Worm (Caenorhabditis elegans): ENCODE data around the gene C43H6.4.
A peak's percentile ranks its signal among the peaks of the same experiment; 100 is the strongest.

Gene C43H6.4

DNA sequence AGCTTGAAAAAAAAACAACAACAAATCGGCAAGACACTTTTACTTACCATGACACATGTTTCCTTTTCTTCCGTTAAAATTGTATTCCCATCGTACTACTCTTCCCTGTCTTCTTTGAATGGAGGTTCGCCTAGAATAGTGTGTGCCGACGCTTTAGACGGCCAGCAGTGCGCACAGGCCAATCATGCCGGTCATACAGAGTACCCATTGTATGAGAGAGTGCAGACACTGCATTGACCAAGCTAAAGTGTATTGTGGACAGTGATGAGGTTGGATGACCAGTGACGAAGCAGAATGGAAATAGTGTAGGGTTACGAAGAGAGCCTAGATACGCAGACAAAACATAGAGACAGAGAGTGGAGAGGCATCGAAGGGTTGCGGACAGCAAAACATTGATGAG is 1.9 kb upstream of the C43H6.4 start, which contains the start of gene dhhc-9:
Gene dhhc-9 (minus strand): TSS at position 154 of the 400 bp plus-strand sequence.
- TF ChIP-seq nhr-25 (tag; optimal IDR thresholded peaks at IDR 0.05) (peak; percentile 64), nfya-1 (tag; optimal IDR thresholded peaks at IDR 0.05; ENCODE audit: insufficient read depth) (peak; percentile 81), snpc-4 (tag; optimal IDR thresholded peaks at IDR 0.05) (peak; percentile 53), ceh-28 (tag; optimal IDR thresholded peaks at IDR 0.05) (no peak), lin-39 (tag; optimal IDR thresholded peaks at IDR 0.05) (peak; percentile 61), ZK546.5 (tag; optimal IDR thresholded peaks at IDR 0.05) (no peak), pha-4 (tag; optimal IDR thresholded peaks at IDR 0.05) (peak; percentile 5), lin-15B (tag; optimal IDR thresholded peaks at IDR 0.05) (peak; percentile 22), nhr-23 (tag; optimal IDR thresholded peaks at IDR 0.05) (peak; percentile 39), nhr-43 (tag; optimal IDR thresholded peaks at IDR 0.05; ENCODE audit: poor library complexity, severe bottlenecking) (peak; percentile 41), elt-2 (tag; optimal IDR thresholded peaks at IDR 0.05) (peak; percentile 17), lsy-12 (tag; optimal IDR thresholded peaks at IDR 0.05) (no peak), pqm-1 (tag; optimal IDR thresholded peaks at IDR 0.05) (peak; percentile 23), hmg-11 (tag; optimal IDR thresholded peaks at IDR 0.05) (peak; percentile 97), ztf-11 (tag; optimal IDR thresholded peaks at IDR 0.05) (no peak), jun-1 (tag; optimal IDR thresholded peaks at IDR 0.05) (peak; percentile 15)

DNA sequence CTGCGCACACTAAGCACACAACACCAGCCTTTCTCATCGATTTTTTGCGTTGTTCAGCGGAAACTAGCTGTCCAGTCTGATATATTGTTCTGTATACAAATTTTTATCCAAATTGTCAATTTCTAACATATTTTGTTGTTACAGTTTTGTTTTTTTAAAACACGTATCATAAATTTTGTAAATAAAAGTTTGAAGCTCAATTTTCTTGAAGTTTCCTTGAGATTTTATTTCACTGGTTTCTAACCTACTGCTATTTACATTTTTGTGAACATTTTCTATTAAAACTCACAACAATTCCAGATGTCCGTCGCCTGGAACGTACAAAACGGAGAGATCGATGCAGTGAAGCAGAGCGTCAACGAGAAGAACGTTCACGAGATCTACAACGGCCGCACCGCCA is 3.3 kb downstream of the C43H6.4 start, which contains the start of gene mtpn-1:
Gene mtpn-1 (plus strand): TSS at position 301 of the 400 bp plus-strand sequence.
- TF ChIP-seq ZK546.5 (tag; optimal IDR thresholded peaks at IDR 0.05) (no peak), skn-1 (tag; optimal IDR thresholded peaks at IDR 0.05) (no peak), elt-3 (tag; optimal IDR thresholded peaks at IDR 0.05) (no peak), nhr-11 (tag; optimal IDR thresholded peaks at IDR 0.05) (no peak), snpc-4 (tag; optimal IDR thresholded peaks at IDR 0.05) (no peak), zag-1 (tag; optimal IDR thresholded peaks at IDR 0.05) (no peak), eor-1 (tag; optimal IDR thresholded peaks at IDR 0.05) (no peak), ceh-82 (tag; optimal IDR thresholded peaks at IDR 0.05) (no peak), elt-2 (tag; optimal IDR thresholded peaks at IDR 0.05) (no peak), unc-62 (GFP tag; optimal IDR thresholded peaks at IDR 0.05) (no peak), ceh-9 (tag; optimal IDR thresholded peaks at IDR 0.05) (no peak), nhr-76 (tag; optimal IDR thresholded peaks at IDR 0.05) (no peak), pqm-1 (tag; optimal IDR thresholded peaks at IDR 0.05) (no peak), nhr-28 (tag; optimal IDR thresholded peaks at IDR 0.05) (no peak), lsy-12 (tag; optimal IDR thresholded peaks at IDR 0.05) (no peak), nhr-25 (tag; optimal IDR thresholded peaks at IDR 0.05) (no peak), fkh-2 (tag; optimal IDR thresholded peaks at IDR 0.05) (no peak)

DNA sequence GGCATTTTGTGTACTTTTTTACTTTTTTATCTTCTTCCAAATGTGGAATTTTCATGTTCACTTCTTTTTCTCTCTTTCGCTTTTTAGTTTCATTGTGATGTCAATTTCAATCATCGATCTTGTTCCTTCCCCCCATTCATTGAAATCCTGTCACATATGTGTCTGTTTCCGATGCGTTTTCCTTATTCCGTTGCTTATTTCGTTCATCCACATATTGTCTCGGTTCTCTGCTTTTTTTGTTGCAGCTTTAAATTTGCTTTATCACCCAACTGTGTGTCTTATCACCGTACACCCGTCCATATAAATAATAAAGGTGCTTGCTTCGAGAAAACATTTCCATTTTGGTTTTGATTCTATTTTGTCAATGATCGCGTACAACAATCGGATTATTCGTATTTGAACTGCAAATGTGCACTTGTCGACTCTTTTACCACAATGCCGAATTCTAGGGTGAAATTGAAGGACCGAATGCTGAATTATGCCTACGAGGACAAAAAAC is 5.5 kb downstream of the C43H6.4 start, which contains the start of the genes C43H6.12 and trpp-12:
Gene C43H6.12 (plus strand): TSS at position 365 of the 499 bp plus-strand sequence.
Gene trpp-12 (plus strand): TSS at position 449 of the 499 bp plus-strand sequence.
- TF ChIP-seq elt-2 (tag; optimal IDR thresholded peaks at IDR 0.05), result peak; percentile 9
- TF ChIP-seq nhr-67 (tag; optimal IDR thresholded peaks at IDR 0.05), result no peak

DNA sequence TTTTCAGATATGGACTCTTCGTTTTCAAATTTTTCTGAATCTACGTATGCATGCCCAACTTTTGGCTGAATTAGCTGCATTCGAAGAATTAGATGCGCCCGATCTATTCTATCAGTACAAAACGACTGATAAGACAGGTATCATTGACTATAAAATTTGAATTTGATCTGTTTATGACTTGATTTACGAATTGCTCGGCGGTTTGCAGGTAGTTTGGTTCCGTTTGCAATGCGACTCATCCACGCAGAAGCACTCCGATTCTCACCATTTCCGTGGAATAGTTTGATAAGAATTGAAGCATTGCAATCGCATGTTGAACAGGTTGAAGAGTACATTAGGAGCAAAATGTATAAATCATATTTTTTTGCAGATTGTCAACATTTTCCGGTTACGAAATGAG is 7.2 kb downstream of the C43H6.4 start:
- TF ChIP-seq jun-1 (tag; optimal IDR thresholded peaks at IDR 0.05), result no peak
- TF ChIP-seq pqm-1 (tag; optimal IDR thresholded peaks at IDR 0.05), result peak; percentile 11
- TF ChIP-seq elt-2 (tag; optimal IDR thresholded peaks at IDR 0.05), result peak; percentile 68

DNA sequence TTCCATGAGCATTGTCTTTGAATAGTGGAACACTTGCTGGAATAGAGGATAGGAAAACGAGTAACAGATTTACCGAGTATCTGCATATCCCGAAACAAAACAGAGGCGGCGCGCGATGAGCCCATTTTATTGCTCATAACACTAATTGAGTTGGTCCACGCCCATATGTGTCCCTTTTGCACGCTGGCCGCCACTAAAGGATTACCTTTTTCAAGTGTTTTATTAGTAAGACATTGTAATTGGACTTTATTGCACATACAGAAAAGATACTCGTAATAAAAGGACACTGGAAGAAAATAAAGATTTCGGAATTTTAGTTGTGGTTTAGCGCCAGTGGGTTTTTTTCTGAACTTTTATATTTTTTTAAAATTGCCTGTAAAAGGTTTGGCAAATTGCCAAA is 9.5 kb downstream of the C43H6.4 start, which contains the start of gene hlh-15:
Gene hlh-15 (minus strand): TSS at position 101 of the 400 bp plus-strand sequence.
- TF ChIP-seq lin-15B (tag; optimal IDR thresholded peaks at IDR 0.05), result no peak
- TF ChIP-seq nhr-23 (tag; optimal IDR thresholded peaks at IDR 0.05), result no peak
- TF ChIP-seq ceh-16 (tag; optimal IDR thresholded peaks at IDR 0.05), result no peak
- TF ChIP-seq ztf-11 (tag; optimal IDR thresholded peaks at IDR 0.05), result no peak

DNA sequence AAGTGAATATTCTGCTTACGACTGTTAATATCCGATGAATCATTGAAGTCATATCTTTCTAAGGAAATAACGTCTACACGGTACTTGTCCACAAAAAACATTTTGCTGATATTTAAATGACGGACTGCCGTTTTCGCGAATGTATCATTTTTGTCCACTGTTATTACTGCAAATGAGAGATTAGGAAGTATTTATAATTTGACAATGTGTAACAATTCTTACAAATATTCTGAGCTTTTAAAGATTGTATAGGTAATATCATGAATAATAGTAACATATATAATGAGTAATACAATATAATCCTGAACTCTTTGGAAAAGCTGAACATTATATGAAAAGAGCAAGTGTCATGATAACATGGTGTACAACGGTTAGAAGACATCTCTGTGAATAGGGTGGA is 16.0 kb downstream of the C43H6.4 start, which contains the start of gene glr-7:
Gene glr-7 (minus strand): TSS at position 101 of the 400 bp plus-strand sequence.
- no peak for TF ChIP-seq eor-1 (tag; optimal IDR thresholded peaks at IDR 0.05)
- no peak for TF ChIP-seq nhr-67 (tag; optimal IDR thresholded peaks at IDR 0.05)
- no peak for TF ChIP-seq aly-2 (tag; optimal IDR thresholded peaks at IDR 0.05)
- TF ChIP-seq nfya-1 (tag; optimal IDR thresholded peaks at IDR 0.05; ENCODE audit: insufficient read depth), result no peak
- no peak for TF ChIP-seq egl-5 (tag; optimal IDR thresholded peaks at IDR 0.05)
- TF ChIP-seq egl-27 (tag; optimal IDR thresholded peaks at IDR 0.05), result no peak
- no peak for TF ChIP-seq elt-3 (tag; optimal IDR thresholded peaks at IDR 0.05)
- TF ChIP-seq jun-1 (tag; optimal IDR thresholded peaks at IDR 0.05), result no peak

Data from whole organism, L3 larva.